Fruit fly (Drosophila melanogaster): ENCODE results near the gene CG10492.

CG10492 gene

dm6 chr2L:19010566-19010965 lies 43.3 kb upstream of the CG10492 start, which contains the start of gene robl37BC:
robl37BC (plus strand) TSS chr2L:19010866.
- TF ChIP-seq jim (GFP tag; optimal IDR thresholded peaks at IDR 0.05): no peak

- TF ChIP-seq lola (GFP tag; optimal IDR thresholded peaks at IDR 0.05) (no peak), dsf (GFP tag; optimal IDR thresholded peaks at IDR 0.05; ENCODE audit: borderline replicate concordance) (no peak), woc (GFP tag; optimal IDR thresholded peaks at IDR 0.05) (peak; percentile 68), rgr (GFP tag; optimal IDR thresholded peaks at IDR 0.05) (peak; percentile 73), tai (GFP tag; optimal IDR thresholded peaks at IDR 0.05) (no peak), Hnf4 (GFP tag; optimal IDR thresholded peaks at IDR 0.05) (peak; percentile 43), Hr83 (GFP tag; optimal IDR thresholded peaks at IDR 0.05; ENCODE audit: poor library complexity, severe bottlenecking) (no peak), Myc (optimal IDR thresholded peaks at IDR 0.05) (no peak), dmrt93B (GFP tag; optimal IDR thresholded peaks at IDR 0.05) (peak; percentile 52), jim (GFP tag; optimal IDR thresholded peaks at IDR 0.05) (no peak), Hr78 (GFP tag; optimal IDR thresholded peaks at IDR 0.05) (no peak), HLH106 (tag; optimal IDR thresholded peaks at IDR 0.05) (peak; percentile 74), Sp1 (GFP tag; optimal IDR thresholded peaks at IDR 0.05) (peak; percentile 75), sv (GFP tag; optimal IDR thresholded peaks at IDR 0.05) (peak; percentile 66), Rel (GFP tag; optimal IDR thresholded peaks at IDR 0.05) (no peak), Rel (tag; optimal IDR thresholded peaks at IDR 0.05) (no peak), dl (GFP tag; optimal IDR thresholded peaks at IDR 0.05; ENCODE audit: insufficient read depth in 1 of 2, partially characterized antibody in 2 of 2) (no peak), OdsH (GFP tag; optimal IDR thresholded peaks at IDR 0.05) (peak; percentile 61), fru (GFP tag; optimal IDR thresholded peaks at IDR 0.05) (peak; percentile 84), foxo (GFP tag; optimal IDR thresholded peaks at IDR 0.05) (peak in 1 of 2 experiments; percentile 77), ey (GFP tag; optimal IDR thresholded peaks at IDR 0.05) (peak; percentile 81), Dif (GFP tag; optimal IDR thresholded peaks at IDR 0.05; ENCODE audit: partially characterized antibody) (no peak), N (GFP tag; optimal IDR thresholded peaks at IDR 0.05) (no peak), usp (GFP tag; optimal IDR thresholded peaks at IDR 0.05) (no peak), brk (GFP tag; optimal IDR thresholded peaks at IDR 0.05) (peak; percentile 25), h (GFP tag; optimal IDR thresholded peaks at IDR 0.05) (peak; percentile 80), Dfd (GFP tag; optimal IDR thresholded peaks at IDR 0.05) (no peak), pan (optimal IDR thresholded peaks at IDR 0.05) (no peak), sage (GFP tag; optimal IDR thresholded peaks at IDR 0.05) (no peak), Jra (GFP tag; optimal IDR thresholded peaks at IDR 0.05) (peak; percentile 29), br (GFP tag; optimal IDR thresholded peaks at IDR 0.05) (peak; percentile 76), GATAd (GFP tag; optimal IDR thresholded peaks at IDR 0.05) (no peak), Abd-B (GFP tag; optimal IDR thresholded peaks at IDR 0.05) (no peak), Mio (GFP tag; optimal IDR thresholded peaks at IDR 0.05) (no peak), Vsx2 (GFP tag; optimal IDR thresholded peaks at IDR 0.05; ENCODE audit: partially characterized antibody) (no peak), psq (GFP tag; optimal IDR thresholded peaks at IDR 0.05) (peak; percentile 48), CG32264 (GFP tag; optimal IDR thresholded peaks at IDR 0.05) (no peak), CG9705 (GFP tag; optimal IDR thresholded peaks at IDR 0.05) (no peak), CrebA (GFP tag; optimal IDR thresholded peaks at IDR 0.05; ENCODE audit: borderline replicate concordance) (no peak)
Measured at dm6 chr2L:19011895-19012645, 41.8 kb upstream of the CG10492 start.

- TF ChIP-seq Dif (GFP tag; optimal IDR thresholded peaks at IDR 0.05; ENCODE audit: partially characterized antibody) (no peak), sage (GFP tag; optimal IDR thresholded peaks at IDR 0.05) (no peak), Hr83 (GFP tag; optimal IDR thresholded peaks at IDR 0.05; ENCODE audit: poor library complexity, severe bottlenecking) (no peak), CG9705 (GFP tag; optimal IDR thresholded peaks at IDR 0.05) (no peak), GATAd (GFP tag; optimal IDR thresholded peaks at IDR 0.05) (no peak), usp (GFP tag; optimal IDR thresholded peaks at IDR 0.05) (no peak), dsf (GFP tag; optimal IDR thresholded peaks at IDR 0.05; ENCODE audit: borderline replicate concordance) (no peak), br (GFP tag; optimal IDR thresholded peaks at IDR 0.05) (no peak)
Measured at dm6 chr2L:19012776-19013328, 41.0 kb upstream of the CG10492 start.

All from whole organism, wandering third instar larva.